Worm (Caenorhabditis elegans): ENCODE results near the gene dgtr-1.

dgtr-1 gene

ce11 chrV:6467676-6468075, 29.2 kb upstream of the dgtr-1 start:
- TF ChIP-seq T07F8.4 (tag; optimal IDR thresholded peaks at IDR 0.05) = no peak

DNA sequence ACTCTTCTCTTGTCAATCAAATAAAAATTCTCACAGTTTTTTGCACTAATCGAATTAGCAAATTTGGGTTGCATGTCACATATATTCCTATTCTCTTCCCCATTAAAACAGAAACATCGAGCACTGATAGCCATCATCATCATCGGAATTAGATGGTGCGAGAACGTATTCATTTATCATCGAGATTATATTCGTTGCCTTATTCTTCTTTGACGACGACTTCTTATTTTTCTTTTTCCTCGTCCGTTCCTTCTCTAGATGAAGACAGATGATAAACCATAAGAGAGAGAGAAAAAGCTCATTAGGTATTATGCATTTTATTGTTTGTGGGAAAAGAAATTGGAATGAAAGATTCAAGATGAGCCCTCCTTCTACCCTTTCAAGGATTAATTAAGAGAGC, 25.7 kb upstream of the dgtr-1 start:
- TF ChIP-seq C17E4.6 (GFP tag; IDR thresholded peaks at IDR 0.05) (no peak), Y67H2A.10 (GFP tag; conservative IDR thresholded peaks at IDR 0.05) (no peak), tlf-1 (GFP tag; optimal IDR thresholded peaks at IDR 0.05) (no peak), T26A5.8 (tag; optimal IDR thresholded peaks at IDR 0.05) (no peak), attf-5 (GFP tag; optimal IDR thresholded peaks at IDR 0.05) (no peak), mcd-1 (GFP tag; IDR thresholded peaks at IDR 0.05) (no peak), let-607 (tag; optimal IDR thresholded peaks at IDR 0.05) (no peak), ceh-91 (GFP tag; IDR thresholded peaks at IDR 0.05) (no peak), nfya-2 (GFP tag; IDR thresholded peaks at IDR 0.05) (no peak), ztf-6 (GFP tag; IDR thresholded peaks at IDR 0.05) (no peak), Y56A3A.18 (GFP tag; IDR thresholded peaks at IDR 0.05) (no peak), gei-17 (GFP tag; optimal IDR thresholded peaks at IDR 0.05) (no peak), bed-1 (GFP tag; IDR thresholded peaks at IDR 0.05) (no peak)

- TF ChIP-seq attf-5 (GFP tag; optimal IDR thresholded peaks at IDR 0.05) = peak; percentile 11
- TF ChIP-seq attf-6 (GFP tag; IDR thresholded peaks at IDR 0.05) = no peak
- peak; percentile 90 for TF ChIP-seq nhr-80 (tag; optimal IDR thresholded peaks at IDR 0.05)
- no peak for TF ChIP-seq ama-1 (optimal IDR thresholded peaks at IDR 0.05)
- TF ChIP-seq ama-1 (GFP tag; optimal IDR thresholded peaks at IDR 0.05) = no peak
Measured at ce11 chrV:6476026-6476425, 20.9 kb upstream of the dgtr-1 start.

ce11 chrV:6485109-6485508, 11.8 kb upstream of the dgtr-1 start:
- TF ChIP-seq F57A8.1 (GFP tag; optimal IDR thresholded peaks at IDR 0.05) (no peak), tbx-9 (tag; optimal IDR thresholded peaks at IDR 0.05; ENCODE audit: borderline replicate concordance) (no peak), xnd-1 (tag; optimal IDR thresholded peaks at IDR 0.05) (no peak), ztf-3 (GFP tag; optimal IDR thresholded peaks at IDR 0.05) (no peak), nfyb-1 (GFP tag; IDR thresholded peaks at IDR 0.05) (no peak), unc-130 (GFP tag; optimal IDR thresholded peaks at IDR 0.05) (no peak), ceh-58 (GFP tag; IDR thresholded peaks at IDR 0.05) (no peak), rpc-1 (optimal IDR thresholded peaks at IDR 0.05) (no peak), rpc-1 (tag; optimal IDR thresholded peaks at IDR 0.05) (no peak), F49E8.2 (tag; optimal IDR thresholded peaks at IDR 0.05; ENCODE audit: insufficient read depth) (no peak), ama-1 (optimal IDR thresholded peaks at IDR 0.05) (no peak), ama-1 (GFP tag; optimal IDR thresholded peaks at IDR 0.05) (no peak), egl-44 (GFP tag; IDR thresholded peaks at IDR 0.05) (no peak), tbp1 (GFP tag; optimal IDR thresholded peaks at IDR 0.05) (no peak), ceh-79 (tag; optimal IDR thresholded peaks at IDR 0.05) (no peak)

DNA sequence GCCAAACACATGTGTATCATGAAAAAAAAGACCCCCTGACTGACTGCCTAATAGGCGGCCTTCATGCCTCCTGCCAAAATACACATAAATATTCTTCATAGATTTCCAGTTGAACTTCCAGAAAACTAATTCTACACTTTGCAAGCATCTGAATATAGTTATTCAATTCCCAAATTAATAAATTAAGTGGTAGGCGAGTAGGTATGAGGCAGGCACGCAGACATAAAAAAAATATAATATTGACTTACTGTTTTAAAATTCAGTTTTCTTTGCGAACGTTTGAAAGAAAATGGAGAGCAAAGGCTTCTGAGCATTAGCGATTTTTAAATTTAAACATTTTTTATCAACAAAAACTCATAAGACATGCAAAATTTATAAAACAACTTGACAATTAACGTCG, 9.0 kb upstream of the dgtr-1 start:
- TF ChIP-seq Y79H2A.3 (GFP tag; conservative IDR thresholded peaks at IDR 0.05) = no peak
- no peak for TF ChIP-seq lir-1 (GFP tag; conservative IDR thresholded peaks at IDR 0.05)
- no peak for TF ChIP-seq lin-35 (GFP tag; optimal IDR thresholded peaks at IDR 0.05)
- peak; percentile 26 for TF ChIP-seq nhr-90 (tag; optimal IDR thresholded peaks at IDR 0.05)
- no peak for TF ChIP-seq somi-1 (GFP tag; optimal IDR thresholded peaks at IDR 0.05)
- no peak for TF ChIP-seq ceh-27 (GFP tag; optimal IDR thresholded peaks at IDR 0.05)
- TF ChIP-seq nhr-80 (tag; optimal IDR thresholded peaks at IDR 0.05) = peak; percentile 6
- TF ChIP-seq egl-44 (GFP tag; IDR thresholded peaks at IDR 0.05) = 0 out of 2 replicates have a peak, but pooled peaks have one; percentile 24
- no peak for TF ChIP-seq ceh-40 (GFP tag; IDR thresholded peaks at IDR 0.05)
- no peak for TF ChIP-seq ama-1 (optimal IDR thresholded peaks at IDR 0.05)
- no peak for TF ChIP-seq ama-1 (GFP tag; optimal IDR thresholded peaks at IDR 0.05)
- no peak for TF ChIP-seq F57A8.1 (GFP tag; optimal IDR thresholded peaks at IDR 0.05)
- TF ChIP-seq ceh-79 (tag; optimal IDR thresholded peaks at IDR 0.05) = no peak
- TF ChIP-seq lin-40 (tag; optimal IDR thresholded peaks at IDR 0.05) = no peak
- TF ChIP-seq pha-4 (tag; optimal IDR thresholded peaks at IDR 0.05) = no peak
- TF ChIP-seq lag-1 (GFP tag; IDR thresholded peaks at IDR 0.05) = no peak
- no peak for TF ChIP-seq him-1 (tag; optimal IDR thresholded peaks at IDR 0.05)
- no peak for TF ChIP-seq ztf-6 (GFP tag; IDR thresholded peaks at IDR 0.05)
- no peak for TF ChIP-seq hrde-1 (tag; optimal IDR thresholded peaks at IDR 0.05; ENCODE audit: borderline replicate concordance)
- TF ChIP-seq madf-6 (GFP tag; IDR thresholded peaks at IDR 0.05) = no peak
